Fruit fly (Drosophila melanogaster) whole organism, prepupa: ENCODE results near the gene ppk28.

ENCODE experiments used
- Blimp-1 ChIP-seq: fragments of 200-800 bp; sonication (Bioruptor generic); optimal IDR thresholded peaks from 3 replicates; lab custom pipeline; 2017; ENCODE audit warnings: missing biosample characterization, missing genetic modification characterization, mild to moderate bottlenecking, moderate library complexity, missing genetic modification reagents
- CG10631 ChIP-seq: fragments of 200-800 bp; sonication (Bioruptor generic); optimal IDR thresholded peaks from 2 replicates; lab custom pipeline; 2016; ENCODE audit warnings: missing biosample characterization, missing genetic modification characterization
- CG10669 ChIP-seq: fragments of 200-800 bp; sonication (Bioruptor generic); optimal IDR thresholded peaks from 3 replicates; lab custom pipeline; 2018; ENCODE audit warnings: missing biosample characterization, mild to moderate bottlenecking, missing genetic modification characterization, moderate library complexity
- CG11294 ChIP-seq: fragments of 200-800 bp; sonication (Bioruptor generic); IDR thresholded peaks from 2 replicates; pipeline ENCODE4 v1.3.6; 2022; ENCODE audit warnings: missing biosample characterization, missing genetic modification characterization
- CG11762 ChIP-seq: fragments of 200-800 bp; sonication (Bioruptor generic); optimal IDR thresholded peaks from 3 replicates; lab custom pipeline; 2016; ENCODE audit warnings: missing biosample characterization, missing genetic modification characterization; ENCODE audit not compliant: insufficient read depth
- CG11902 ChIP-seq: fragments of 200-800 bp; sonication (Bioruptor generic); optimal IDR thresholded peaks from 3 replicates; lab custom pipeline; 2016; ENCODE audit warnings: missing biosample characterization, missing genetic modification characterization
- CG1621 ChIP-seq: fragments of 200-800 bp; sonication (Bioruptor generic); optimal IDR thresholded peaks from 3 replicates; lab custom pipeline; 2018; ENCODE audit warnings: missing biosample characterization, mild to moderate bottlenecking, missing genetic modification characterization
- CG31627 ChIP-seq: fragments of 200-800 bp; sonication (Bioruptor generic); optimal IDR thresholded peaks from 3 replicates; lab custom pipeline; 2016; ENCODE audit warnings: missing biosample characterization, missing genetic modification characterization
- CG32006 ChIP-seq: fragments of 200-800 bp; sonication (Bioruptor generic); optimal IDR thresholded peaks from 3 replicates; lab custom pipeline; 2017; ENCODE audit warnings: missing biosample characterization, mild to moderate bottlenecking, missing genetic modification characterization
- CG3919 ChIP-seq: fragments of 200-800 bp; sonication (Bioruptor generic); optimal IDR thresholded peaks from 3 replicates; lab custom pipeline; 2016; ENCODE audit warnings: missing biosample characterization, missing genetic modification characterization
- CG4318 ChIP-seq: fragments of 200-800 bp; sonication (Bioruptor generic); optimal IDR thresholded peaks from 3 replicates; lab custom pipeline; 2017; ENCODE audit warnings: missing biosample characterization, mild to moderate bottlenecking, missing genetic modification characterization
- CG6163 ChIP-seq: fragments of 200-800 bp; sonication (Bioruptor generic); IDR thresholded peaks from 3 replicates; pipeline ENCODE4 v1.3.6; 2022; ENCODE audit warnings: missing biosample characterization, missing genetic modification characterization
- CG6276 ChIP-seq: fragments of 200-800 bp; sonication (Bioruptor generic); optimal IDR thresholded peaks from 2 replicates; lab custom pipeline; 2017; ENCODE audit warnings: missing biosample characterization, mild to moderate bottlenecking, missing genetic modification characterization
- CG6792 ChIP-seq: fragments of 200-800 bp; sonication (Bioruptor generic); optimal IDR thresholded peaks from 3 replicates; lab custom pipeline; 2016; ENCODE audit warnings: missing biosample characterization, missing genetic modification characterization
- CG6854 ChIP-seq: fragments of 200-800 bp; sonication (Bioruptor generic); optimal IDR thresholded peaks from 2 replicates; lab custom pipeline; 2017; ENCODE audit warnings: missing biosample characterization, mild to moderate bottlenecking, missing genetic modification characterization
- CG7368 ChIP-seq: fragments of 200-800 bp; sonication (Bioruptor generic); optimal IDR thresholded peaks from 3 replicates; lab custom pipeline; 2016; ENCODE audit warnings: missing biosample characterization, missing genetic modification characterization
- CG8632 ChIP-seq: fragments of 200-800 bp; sonication (Bioruptor generic); optimal IDR thresholded peaks from 3 replicates; lab custom pipeline; 2016; ENCODE audit warnings: missing biosample characterization, missing genetic modification characterization
- Eip75B ChIP-seq: fragments of 200-800 bp; sonication (Bioruptor generic); optimal IDR thresholded peaks from 3 replicates; lab custom pipeline; 2016; ENCODE audit warnings: missing biosample characterization, missing genetic modification characterization
- Eip78C ChIP-seq: fragments of 200-800 bp; sonication (Bioruptor generic); peaks from one replicate; lab custom pipeline; 2016; ENCODE audit warnings: missing biosample characterization, missing genetic modification characterization
- Ets21C ChIP-seq: fragments of 200-800 bp; sonication (Bioruptor generic); optimal IDR thresholded peaks from 3 replicates; lab custom pipeline; 2016; ENCODE audit warnings: missing biosample characterization, missing genetic modification characterization
- Gug ChIP-seq: fragments of 200-800 bp; sonication (Bioruptor generic); IDR thresholded peaks from 2 replicates; pipeline ENCODE4 v1.3.6; 2022; ENCODE audit warnings: missing biosample characterization, missing genetic modification characterization
- Hr38 ChIP-seq: sonication (Bioruptor generic); optimal IDR thresholded peaks from 2 replicates; lab custom pipeline; 2016; ENCODE audit warnings: missing biosample characterization, missing genetic modification characterization
- Hr39 ChIP-seq: fragments of 200-800 bp; sonication (Bioruptor generic); optimal IDR thresholded peaks from 2 replicates; lab custom pipeline; 2016; ENCODE audit warnings: missing biosample characterization, missing genetic modification characterization
- Hr4 ChIP-seq: fragments of 200-800 bp; sonication (Bioruptor generic); optimal IDR thresholded peaks from 3 replicates; lab custom pipeline; 2016; ENCODE audit warnings: missing biosample characterization, missing genetic modification characterization
- Lpt ChIP-seq: fragments of 200-800 bp; sonication (Bioruptor generic); optimal IDR thresholded peaks from 3 replicates; lab custom pipeline; 2016; ENCODE audit warnings: missing biosample characterization, missing genetic modification characterization
- OdsH ChIP-seq: fragments of 200-800 bp; sonication (Bioruptor generic); optimal IDR thresholded peaks from 3 replicates; lab custom pipeline; 2016; ENCODE audit warnings: missing biosample characterization, missing genetic modification characterization
- Smox ChIP-seq: fragments of 200-800 bp; sonication (Bioruptor generic); optimal IDR thresholded peaks from 3 replicates; lab custom pipeline; 2016; ENCODE audit warnings: missing biosample characterization, missing genetic modification characterization
- Sox102F ChIP-seq: fragments of 200-800 bp; sonication (Bioruptor generic); optimal IDR thresholded peaks from 2 replicates; lab custom pipeline; 2016; ENCODE audit warnings: missing biosample characterization, mild to moderate bottlenecking, missing genetic modification characterization
- Sox14 ChIP-seq: fragments of 200-800 bp; sonication (Bioruptor generic); optimal IDR thresholded peaks from 3 replicates; lab custom pipeline; 2016; ENCODE audit warnings: missing biosample characterization, missing genetic modification characterization
- Sox15 ChIP-seq: fragments of 200-800 bp; sonication (Bioruptor generic); optimal IDR thresholded peaks from 3 replicates; lab custom pipeline; 2016; ENCODE audit warnings: missing biosample characterization, missing genetic modification characterization
- cyc ChIP-seq: fragments of 200-800 bp; sonication (Bioruptor generic); optimal IDR thresholded peaks from 3 replicates; lab custom pipeline; 2016; ENCODE audit warnings: missing biosample characterization, missing genetic modification characterization
- eg ChIP-seq: fragments of 200-800 bp; sonication (Bioruptor generic); IDR thresholded peaks from 3 replicates; pipeline ENCODE4 v1.3.6; 2022; ENCODE audit warnings: missing biosample characterization, missing genetic modification characterization
- esn ChIP-seq: fragments of 200-800 bp; sonication (Bioruptor generic); optimal IDR thresholded peaks from 2 replicates; lab custom pipeline; 2016; ENCODE audit warnings: missing biosample characterization, mild to moderate bottlenecking, missing genetic modification characterization, moderate library complexity
- fd59A ChIP-seq: fragments of 200-800 bp; sonication (Bioruptor generic); optimal IDR thresholded peaks from 2 replicates; lab custom pipeline; 2017; ENCODE audit warnings: missing biosample characterization, mild to moderate bottlenecking, missing genetic modification characterization, missing genetic modification reagents
- fd85E ChIP-seq: fragments of 200-800 bp; sonication (Bioruptor generic); optimal IDR thresholded peaks from 3 replicates; lab custom pipeline; 2016; ENCODE audit warnings: missing biosample characterization, missing genetic modification characterization
- fkh ChIP-seq: fragments of 200-800 bp; sonication (Bioruptor generic); optimal IDR thresholded peaks from 3 replicates; lab custom pipeline; 2017; ENCODE audit warnings: missing biosample characterization, mild to moderate bottlenecking, missing genetic modification characterization, moderate library complexity
- lz ChIP-seq: fragments of 200-800 bp; sonication (Bioruptor generic); optimal IDR thresholded peaks from 3 replicates; lab custom pipeline; 2016; ENCODE audit warnings: missing biosample characterization, missing genetic modification characterization
- pdm3 ChIP-seq: fragments of 200-800 bp; sonication (Bioruptor generic); optimal IDR thresholded peaks from 3 replicates; lab custom pipeline; 2016; ENCODE audit warnings: missing biosample characterization, missing genetic modification characterization
- salr ChIP-seq, 2 experiments: fragments of 200-800 bp; sonication (Bioruptor generic); optimal IDR thresholded peaks; 3 replicates each; lab custom pipeline; 2016 to 2018; ENCODE audit warnings: missing biosample characterization in 2 of 2, missing genetic modification characterization in 2 of 2, mild to moderate bottlenecking in 1 of 2
- ss ChIP-seq, 2 experiments: fragments of 200-800 bp; sonication (Bioruptor generic); optimal IDR thresholded peaks; 2 replicates in 1 of 2; 3 replicates in 1 of 2; lab custom pipeline; 2017 to 2018; ENCODE audit warnings: mild to moderate bottlenecking in 2 of 2, missing biosample characterization in 2 of 2, missing genetic modification characterization in 2 of 2, moderate library complexity in 1 of 2
- svp ChIP-seq: fragments of 200-800 bp; sonication (Bioruptor generic); peaks from one replicate; lab custom pipeline; 2016; ENCODE audit warnings: missing biosample characterization, missing genetic modification characterization
- topi ChIP-seq: fragments of 200-800 bp; sonication (Bioruptor generic); optimal IDR thresholded peaks from 3 replicates; lab custom pipeline; 2016; ENCODE audit warnings: missing biosample characterization, missing genetic modification characterization
- vri ChIP-seq: fragments of 200-800 bp; sonication (Bioruptor generic); optimal IDR thresholded peaks from 3 replicates; lab custom pipeline; 2016; ENCODE audit warnings: missing biosample characterization, mild to moderate bottlenecking, missing genetic modification characterization

The ppk28 gene

dm6 chrX:16836091-16836799 lies 30.4 kb downstream of the ppk28 start (continued):
- TF ChIP-seq topi (GFP tag; lab: Kevin White, UChicago) (no peak), salr (GFP tag; optimal IDR thresholded peaks at IDR 0.05; lab: Kevin White, UChicago) (no peak), eg (0 out of 3 replicates have a peak, but pooled peaks have one; percentile 19), CG31627 (GFP tag; lab: Kevin White, UChicago) (no peak), CG6163 (GFP tag; lab: Robert Waterston, UW) (0 out of 3 replicates have a peak, but pooled peaks have one; percentile 30), OdsH (no peak), CG11902 (GFP tag; lab: Kevin White, UChicago) (no peak), esn (no peak), CG32006 (no peak), Hr39 (GFP tag; lab: Kevin White, UChicago) (no peak), CG10669 (GFP tag; lab: Kevin White, UChicago) (no peak), CG4318 (no peak), CG7368 (GFP tag; lab: Kevin White, UChicago) (no peak), ss (GFP tag; optimal IDR thresholded peaks at IDR 0.05; lab: Kevin White, UChicago) (peak in 1 of 2 experiments; percentile 23), Gug (GFP tag; lab: Robert Waterston, UW) (no peak), Sox102F (GFP tag; lab: Kevin White, UChicago) (no peak), fkh (GFP tag; lab: Kevin White, UChicago) (peak; percentile 1), Eip75B (GFP tag; lab: Kevin White, UChicago) (no peak), vri (GFP tag; lab: Kevin White, UChicago) (no peak), lz (GFP tag; lab: Kevin White, UChicago) (no peak), cyc (GFP tag; lab: Kevin White, UChicago) (no peak), Smox (no peak), Sox15 (GFP tag; lab: Kevin White, UChicago) (no peak), CG8632 (GFP tag; lab: Kevin White, UChicago) (no peak), Ets21C (GFP tag; lab: Kevin White, UChicago) (no peak)

dm6 chrX:16836805-16837333 lies 31.0 kb downstream of the ppk28 start:
- no peak for TF ChIP-seq CG8632 (GFP tag; lab: Kevin White, UChicago)
- peak; percentile 48 for TF ChIP-seq vri (GFP tag; lab: Kevin White, UChicago)
- TF ChIP-seq CG31627 (GFP tag; lab: Kevin White, UChicago), result no peak
- no peak for TF ChIP-seq Hr38 (GFP tag; lab: Kevin White, UChicago)
- no peak for TF ChIP-seq Lpt (GFP tag; lab: Kevin White, UChicago)
- no peak for TF ChIP-seq pdm3 (GFP tag; lab: Kevin White, UChicago)
- no peak for TF ChIP-seq CG6854 (GFP tag; lab: Kevin White, UChicago)
- TF ChIP-seq fd59A (GFP tag; lab: Kevin White, UChicago), result no peak
- no peak for TF ChIP-seq CG10631 (GFP tag; lab: Kevin White, UChicago)
- peak; percentile 69 for TF ChIP-seq svp (GFP tag; lab: Kevin White, UChicago)
- no peak for TF ChIP-seq salr (GFP tag; optimal IDR thresholded peaks at IDR 0.05; lab: Kevin White, UChicago)
- no peak for TF ChIP-seq CG11762 (GFP tag; lab: Kevin White, UChicago)
- no peak for TF ChIP-seq lz (GFP tag; lab: Kevin White, UChicago)
- TF ChIP-seq Hr39 (GFP tag; lab: Kevin White, UChicago), result no peak
- no peak for TF ChIP-seq topi (GFP tag; lab: Kevin White, UChicago)
- no peak for TF ChIP-seq CG3919 (GFP tag; lab: Kevin White, UChicago)
- TF ChIP-seq Eip78C (GFP tag; lab: Kevin White, UChicago), result peak; percentile 28
- no peak for TF ChIP-seq Sox14 (GFP tag; lab: Kevin White, UChicago)
- TF ChIP-seq CG10669 (GFP tag; lab: Kevin White, UChicago), result no peak
- no peak for TF ChIP-seq CG1621 (tag; lab: Kevin White, UChicago)
- no peak for TF ChIP-seq CG6276
- no peak for TF ChIP-seq CG11294
- no peak for TF ChIP-seq Sox15 (GFP tag; lab: Kevin White, UChicago)
- no peak for TF ChIP-seq fd85E (GFP tag; lab: Kevin White, UChicago)
- TF ChIP-seq CG6792 (GFP tag; lab: Kevin White, UChicago), result no peak
- TF ChIP-seq Blimp-1 (GFP tag; lab: Kevin White, UChicago), result no peak
- no peak for TF ChIP-seq Hr4 (GFP tag; lab: Kevin White, UChicago)
